Fruit fly (Drosophila melanogaster): ENCODE data around the gene CG12817.

The CG12817 gene

DNA sequence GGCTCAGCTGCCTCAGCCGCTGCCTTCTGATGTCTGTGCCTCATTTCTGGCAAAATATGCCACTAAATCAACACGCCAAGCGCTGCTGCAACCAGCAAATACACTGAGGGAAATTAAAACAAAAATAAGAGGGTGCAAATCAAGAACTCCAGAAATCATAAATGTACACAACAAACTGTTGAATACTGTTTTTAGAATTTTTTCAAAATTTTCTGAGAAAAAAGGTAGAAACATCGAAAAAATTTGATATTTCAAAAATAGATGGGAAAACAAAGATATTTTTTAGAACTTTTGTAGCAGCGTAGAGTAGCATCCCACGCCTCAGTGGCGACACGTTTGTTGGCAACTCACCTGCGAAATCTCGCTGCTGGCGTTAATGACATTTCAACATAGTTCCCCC, 48.2 kb upstream of the CG12817 start (continued):
- TF ChIP-seq Dbx (GFP tag; IDR thresholded peaks at IDR 0.05) (no peak), nerfin-1 (tag; optimal IDR thresholded peaks at IDR 0.05) (no peak), dmrt11E (tag; optimal IDR thresholded peaks at IDR 0.05) (no peak), salm (tag; optimal IDR thresholded peaks at IDR 0.05) (peak; percentile 3), onecut (GFP tag; IDR thresholded peaks at IDR 0.05) (no peak), Abd-B (GFP tag; optimal IDR thresholded peaks at IDR 0.05) (no peak), CG6272 (GFP tag; IDR thresholded peaks at IDR 0.05) (no peak), H15 (GFP tag; IDR thresholded peaks at IDR 0.05) (no peak), HLH4C (GFP tag; IDR thresholded peaks at IDR 0.05; ENCODE audit: partially characterized antibody) (no peak), Max (GFP tag; optimal IDR thresholded peaks at IDR 0.05) (no peak), slbo (GFP tag; IDR thresholded peaks at IDR 0.05) (no peak), CG15011 (GFP tag; optimal IDR thresholded peaks at IDR 0.05) (no peak), CG13894 (tag; optimal IDR thresholded peaks at IDR 0.05) (no peak), ac (GFP tag; optimal IDR thresholded peaks at IDR 0.05) (no peak), vnd (GFP tag; IDR thresholded peaks at IDR 0.05; ENCODE audit: partially characterized antibody) (no peak), rib (GFP tag; IDR thresholded peaks at IDR 0.05) (no peak), CG7839 (tag; optimal IDR thresholded peaks at IDR 0.05) (peak; percentile 41), CG4730 (GFP tag; IDR thresholded peaks at IDR 0.05) (no peak), CG15514 (GFP tag; optimal IDR thresholded peaks at IDR 0.05) (no peak), bigmax (GFP tag; optimal IDR thresholded peaks at IDR 0.05) (no peak), Atf3 (GFP tag; optimal IDR thresholded peaks at IDR 0.05) (no peak), dmrt99B (tag; optimal IDR thresholded peaks at IDR 0.05) (peak; percentile 52), CG18011 (GFP tag; optimal IDR thresholded peaks at IDR 0.05) (no peak), ap (GFP tag; IDR thresholded peaks at IDR 0.05) (no peak), ftz-f1 (GFP tag; optimal IDR thresholded peaks at IDR 0.05) (no peak), ato (GFP tag; IDR thresholded peaks at IDR 0.05; ENCODE audit: partially characterized antibody) (no peak), fd64A (GFP tag; optimal IDR thresholded peaks at IDR 0.05) (no peak), pb (GFP tag; optimal IDR thresholded peaks at IDR 0.05) (no peak), ase (GFP tag; IDR thresholded peaks at IDR 0.05) (0 out of 3 replicates have a peak, but pooled peaks have one; percentile 15), Nf-YA (GFP tag; IDR thresholded peaks at IDR 0.05) (no peak), Scr (GFP tag; IDR thresholded peaks at IDR 0.05; ENCODE audit: partially characterized antibody) (no peak), CG7928 (GFP tag; optimal IDR thresholded peaks at IDR 0.05) (no peak), CG12104 (GFP tag; optimal IDR thresholded peaks at IDR 0.05) (no peak), scrt (GFP tag; optimal IDR thresholded peaks at IDR 0.05) (no peak), E2f2 (GFP tag; IDR thresholded peaks at IDR 0.05) (no peak; the same call in 1 of the 2 replicates), CG34224 (GFP tag; IDR thresholded peaks at IDR 0.05; ENCODE audit: partially characterized antibody) (no peak), p53 (GFP tag; optimal IDR thresholded peaks at IDR 0.05) (no peak), CG4328 (GFP tag; optimal IDR thresholded peaks at IDR 0.05) (no peak), CG13424 (tag; optimal IDR thresholded peaks at IDR 0.05) (peak; percentile 29), ara (GFP tag; IDR thresholded peaks at IDR 0.05) (no peak), CG2875 (GFP tag; optimal IDR thresholded peaks at IDR 0.05) (no peak), PHDP (tag; optimal IDR thresholded peaks at IDR 0.05) (no peak), knrl (GFP tag; IDR thresholded peaks at IDR 0.05; ENCODE audit: partially characterized antibody) (no peak), CG6813 (GFP tag; optimal IDR thresholded peaks at IDR 0.05) (no peak), CG1602 (GFP tag; optimal IDR thresholded peaks at IDR 0.05) (no peak), CG2712 (tag; optimal IDR thresholded peaks at IDR 0.05) (no peak), CG11093 (GFP tag; IDR thresholded peaks at IDR 0.05) (no peak), HLH54F (GFP tag; optimal IDR thresholded peaks at IDR 0.05) (no peak), ci (GFP tag; IDR thresholded peaks at IDR 0.05) (no peak), ash1 (GFP tag; optimal IDR thresholded peaks at IDR 0.05) (no peak), CG3163 (GFP tag; optimal IDR thresholded peaks at IDR 0.05) (no peak)
